Worm (Caenorhabditis elegans) whole organism, mixed stage, embryonic: ENCODE results near the gene K09E9.3.

Experiments
- M03D4.4 ChIP-seq: sonication (generic microtip); optimal IDR thresholded peaks from 2 replicates; lab custom pipeline; 2017; ENCODE audit warnings: mild to moderate bottlenecking, missing genetic modification characterization, missing compliant biosample characterization
- bed-3 ChIP-seq: fragments of 200-800 bp; sonication (Bioruptor generic); optimal IDR thresholded peaks from 3 replicates; lab custom pipeline; 2018; ENCODE audit warnings: mild to moderate bottlenecking, missing genetic modification characterization, moderate library complexity, missing compliant biosample characterization
- blmp-1 ChIP-seq: fragments of 150-350 bp; optimal IDR thresholded peaks from 2 replicates; lab custom pipeline; 2014; ENCODE audit warnings: missing biosample characterization, missing genetic modification characterization
- ceh-39 ChIP-seq: fragments of 150-350 bp; optimal IDR thresholded peaks from 2 replicates; lab custom pipeline; 2014; ENCODE audit warnings: missing biosample characterization, missing genetic modification characterization
- ceh-43 ChIP-seq: fragments of 200-800 bp; sonication (Bioruptor generic); optimal IDR thresholded peaks from 2 replicates; lab custom pipeline; 2018; ENCODE audit warnings: mild to moderate bottlenecking, missing genetic modification characterization, moderate library complexity, missing compliant biosample characterization
- ceh-83 ChIP-seq: fragments of 200-800 bp; sonication (Bioruptor generic); optimal IDR thresholded peaks from 2 replicates; lab custom pipeline; 2018; ENCODE audit warnings: mild to moderate bottlenecking, missing genetic modification characterization, missing compliant biosample characterization
- ces-1 ChIP-seq: fragments of 150-350 bp; optimal IDR thresholded peaks from 2 replicates; lab custom pipeline; 2014; ENCODE audit warnings: missing biosample characterization, missing genetic modification reagents, missing genetic modification characterization
- cnd-1 ChIP-seq: fragments of 200-800 bp; sonication (Bioruptor generic); optimal IDR thresholded peaks from 2 replicates; lab custom pipeline; 2018; ENCODE audit warnings: mild to moderate bottlenecking, missing genetic modification characterization, missing compliant biosample characterization
- drap-1 ChIP-seq: fragments of 200-800 bp; sonication (Bioruptor generic); optimal IDR thresholded peaks from 3 replicates; lab custom pipeline; 2018; ENCODE audit warnings: mild to moderate bottlenecking, missing genetic modification characterization, missing compliant biosample characterization
- elt-1 ChIP-seq: sonication (generic microtip); optimal IDR thresholded peaks from 2 replicates; lab custom pipeline; 2017; ENCODE audit warnings: missing genetic modification characterization, mild to moderate bottlenecking, missing compliant biosample characterization, antibody characterized with exemption, moderate library complexity, borderline replicate concordance; ENCODE audit not compliant: insufficient read depth
- elt-3 ChIP-seq: fragments of 150-350 bp; optimal IDR thresholded peaks from 2 replicates; lab custom pipeline; 2014; ENCODE audit warnings: missing biosample characterization, missing genetic modification characterization
- flh-1 ChIP-seq: fragments of 200-800 bp; sonication (Bioruptor generic); optimal IDR thresholded peaks from 2 replicates; lab custom pipeline; 2018; ENCODE audit warnings: mild to moderate bottlenecking, missing genetic modification characterization, moderate library complexity, missing compliant biosample characterization
- ham-2 ChIP-seq: fragments of 200-800 bp; sonication (Bioruptor generic); optimal IDR thresholded peaks from 2 replicates; lab custom pipeline; 2018; ENCODE audit warnings: mild to moderate bottlenecking, missing genetic modification characterization, missing compliant biosample characterization
- hlh-1 ChIP-seq: fragments of 150-350 bp; optimal IDR thresholded peaks from 2 replicates; lab custom pipeline; 2014; ENCODE audit warnings: missing biosample characterization, missing genetic modification reagents, missing genetic modification characterization
- lin-13 ChIP-seq: fragments of 150-350 bp; optimal IDR thresholded peaks from 2 replicates; lab custom pipeline; 2014; ENCODE audit warnings: missing biosample characterization, missing genetic modification characterization
- lin-32 ChIP-seq: fragments of 200-800 bp; sonication (Bioruptor generic); optimal IDR thresholded peaks from 2 replicates; lab custom pipeline; 2018; ENCODE audit warnings: mild to moderate bottlenecking, missing genetic modification characterization, missing compliant biosample characterization
- lsy-2 ChIP-seq: fragments of 150-350 bp; optimal IDR thresholded peaks from 2 replicates; lab custom pipeline; 2014; ENCODE audit warnings: missing biosample characterization, missing genetic modification characterization
- mab-5 ChIP-seq: fragments of 150-350 bp; optimal IDR thresholded peaks from 2 replicates; lab custom pipeline; 2014; ENCODE audit warnings: missing biosample characterization, missing genetic modification characterization
- mep-1 ChIP-seq: fragments of 150-350 bp; optimal IDR thresholded peaks from 2 replicates; lab custom pipeline; 2017; ENCODE audit warnings: missing biosample characterization, missing genetic modification reagents, missing genetic modification characterization, inconsistent platforms
- mls-2 ChIP-seq: sonication (generic microtip); optimal IDR thresholded peaks from 2 replicates; lab custom pipeline; 2016; ENCODE audit warnings: mild to moderate bottlenecking, missing genetic modification characterization, moderate library complexity, missing compliant biosample characterization
- nhr-12 ChIP-seq: fragments of 150-350 bp; optimal IDR thresholded peaks from 2 replicates; lab custom pipeline; 2014; ENCODE audit warnings: missing biosample characterization, missing genetic modification characterization
- nhr-2 ChIP-seq: fragments of 150-350 bp; optimal IDR thresholded peaks from 2 replicates; lab custom pipeline; 2014; ENCODE audit warnings: missing biosample characterization, missing genetic modification characterization
- nhr-237 ChIP-seq: fragments of 150-350 bp; optimal IDR thresholded peaks from 2 replicates; lab custom pipeline; 2014; ENCODE audit warnings: missing biosample characterization, missing genetic modification characterization
- nhr-28 ChIP-seq: fragments of 150-350 bp; optimal IDR thresholded peaks from 2 replicates; lab custom pipeline; 2014; ENCODE audit warnings: missing biosample characterization, missing genetic modification characterization
- nhr-76 ChIP-seq: sonication (generic microtip); optimal IDR thresholded peaks from 2 replicates; lab custom pipeline; 2017; ENCODE audit warnings: missing biosample characterization, missing genetic modification characterization
- pha-4 ChIP-seq: fragments of 150-350 bp; optimal IDR thresholded peaks from 2 replicates; lab custom pipeline; 2018; ENCODE audit warnings: missing biosample characterization, missing genetic modification reagents, missing genetic modification characterization
- sem-2 ChIP-seq: fragments of 200-800 bp; sonication (Bioruptor generic); optimal IDR thresholded peaks from 2 replicates; lab custom pipeline; 2018; ENCODE audit warnings: mild to moderate bottlenecking, missing genetic modification characterization, missing compliant biosample characterization
- snpc-4 ChIP-seq: fragments of 150-350 bp; optimal IDR thresholded peaks from 2 replicates; lab custom pipeline; 2014; ENCODE audit warnings: missing biosample characterization, missing genetic modification characterization
- sptf-1 ChIP-seq: sonication (generic microtip); optimal IDR thresholded peaks from 2 replicates; lab custom pipeline; 2017; ENCODE audit warnings: mild to moderate bottlenecking, missing genetic modification characterization, moderate library complexity, missing compliant biosample characterization
- tbx-8 ChIP-seq: fragments of 200-800 bp; sonication (Bioruptor generic); optimal IDR thresholded peaks from 2 replicates; lab custom pipeline; 2018; ENCODE audit warnings: mild to moderate bottlenecking, missing genetic modification characterization, moderate library complexity, missing compliant biosample characterization
- unc-120 ChIP-seq: sonication (generic microtip); optimal IDR thresholded peaks from 2 replicates; lab custom pipeline; 2017; ENCODE audit warnings: missing genetic modification characterization, missing compliant biosample characterization; ENCODE audit not compliant: poor library complexity, severe bottlenecking
- unc-39 ChIP-seq: fragments of 150-350 bp; optimal IDR thresholded peaks from 2 replicates; lab custom pipeline; 2014; ENCODE audit warnings: missing biosample characterization, missing genetic modification characterization
- unc-62 ChIP-seq: fragments of 150-350 bp; optimal IDR thresholded peaks from 2 replicates; lab custom pipeline; 2014; ENCODE audit warnings: missing biosample characterization, missing genetic modification reagents, missing genetic modification characterization
- zip-8 ChIP-seq: fragments of 150-350 bp; optimal IDR thresholded peaks from 2 replicates; lab custom pipeline; 2014; ENCODE audit warnings: missing biosample characterization, missing genetic modification characterization
- ztf-11 ChIP-seq: fragments of 150-350 bp; optimal IDR thresholded peaks from 2 replicates; lab custom pipeline; 2014; ENCODE audit warnings: missing biosample characterization, missing genetic modification characterization

K09E9.3 gene

DNA sequence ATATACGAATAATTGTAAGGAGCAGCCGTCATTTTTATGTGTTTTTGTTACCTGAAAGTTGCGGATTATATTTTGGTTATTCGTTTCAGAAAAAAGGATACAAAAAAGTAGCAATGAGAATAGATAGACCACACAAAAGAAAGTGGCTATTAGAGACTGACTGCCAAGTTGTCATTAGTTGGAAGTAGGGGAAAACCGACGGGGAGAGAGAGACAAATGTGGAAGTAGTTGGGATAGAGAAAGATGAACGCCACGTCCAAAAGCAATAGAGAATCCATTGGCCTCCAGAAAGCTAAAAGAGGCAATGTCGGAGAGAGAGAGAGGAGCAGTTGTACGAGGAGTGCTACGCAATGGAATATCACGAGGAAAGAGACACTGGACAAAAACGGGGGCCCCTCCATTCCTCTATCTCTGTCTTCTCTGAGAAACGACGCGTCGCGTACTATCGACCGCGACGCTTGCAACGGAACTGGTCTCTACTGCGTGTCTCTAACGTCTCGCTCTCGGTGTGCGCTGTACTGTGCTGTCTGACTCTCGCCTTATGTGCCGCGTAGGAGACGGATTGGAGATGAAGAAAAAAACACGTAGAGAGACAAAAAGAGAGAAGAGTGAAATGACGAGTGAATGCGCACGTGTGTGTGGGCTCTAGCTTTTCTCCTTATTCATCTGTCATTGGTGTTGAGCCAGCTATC is 6.9 kb downstream of the K09E9.3 start, which contains the start of gene rab-14 (continued):
- TF ChIP-seq cnd-1 (tag; lab: Kevin White, UChicago) = peak; percentile 55
- no peak for TF ChIP-seq ztf-11 (tag; lab: Kevin White, UChicago)
- peak; percentile 51 for TF ChIP-seq mls-2 (tag; lab: Kevin White, UChicago)

DNA sequence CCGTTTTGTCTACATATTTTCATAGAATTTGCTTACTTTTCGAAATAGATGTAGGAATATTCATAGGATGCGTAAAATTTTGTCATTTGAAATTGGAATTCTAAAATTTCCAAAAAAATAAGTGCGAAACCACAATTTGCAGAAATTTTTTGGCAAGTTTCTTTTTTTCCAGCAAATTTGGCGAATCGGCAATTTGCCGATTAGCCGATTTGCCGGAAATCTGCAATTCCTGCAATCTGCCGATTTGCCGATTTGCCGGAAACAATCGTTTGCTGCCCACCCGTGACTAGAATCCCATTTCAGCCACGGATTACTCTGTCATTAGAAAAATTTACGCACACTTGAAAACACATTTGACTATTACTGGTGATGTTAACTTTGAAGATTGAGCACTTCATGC is 9.4 kb downstream of the K09E9.3 start:
- TF ChIP-seq sptf-1 (tag; lab: Kevin White, UChicago) = no peak
- TF ChIP-seq zip-8 (tag; lab: Kevin White, UChicago) = no peak
- no peak for TF ChIP-seq elt-1
- no peak for TF ChIP-seq unc-120 (tag; lab: Kevin White, UChicago)
- TF ChIP-seq nhr-2 (tag; lab: Kevin White, UChicago) = no peak
- no peak for TF ChIP-seq ceh-39 (tag; lab: Kevin White, UChicago)

DNA sequence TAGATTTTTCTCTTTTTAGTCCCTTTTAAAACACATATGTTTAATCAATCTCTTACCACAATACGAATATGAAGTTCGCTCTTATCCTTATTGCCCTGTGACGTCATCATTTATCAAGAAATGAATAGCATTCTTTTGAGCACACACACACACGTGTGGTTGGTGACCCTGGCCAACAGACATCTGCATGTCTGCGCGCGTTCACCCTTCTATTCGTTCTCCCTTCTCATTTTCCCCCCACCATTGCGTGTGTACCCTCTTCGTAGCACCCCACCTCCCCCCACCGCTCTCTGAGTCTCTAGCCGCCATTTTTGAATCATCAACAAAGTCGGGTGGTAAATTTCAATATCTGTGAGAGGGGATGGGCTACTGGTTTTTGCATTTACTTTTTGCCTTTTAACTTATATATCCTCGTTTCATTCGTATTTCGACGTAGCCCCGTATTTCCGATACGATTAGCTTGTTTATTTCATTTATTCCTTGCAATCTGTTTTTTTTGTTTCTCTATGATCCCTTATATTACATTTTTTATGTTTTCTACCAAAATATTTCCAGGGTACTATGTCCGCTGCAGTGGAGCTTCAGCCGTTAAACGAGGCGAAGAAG is 13.0 kb downstream of the K09E9.3 start, which contains the start of gene ent-2:
TSS of gene ent-2 (plus strand) at position 556 of the 606 bp plus-strand sequence.
- peak; percentile 16 for TF ChIP-seq ham-2 (GFP tag; lab: Kevin White, UChicago)
- no peak for TF ChIP-seq lin-13 (tag; lab: Kevin White, UChicago)
- TF ChIP-seq hlh-1 (tag; lab: Kevin White, UChicago) = peak; percentile 8
- no peak for TF ChIP-seq elt-3
- peak; percentile 69 for TF ChIP-seq mep-1 (tag; lab: Kevin White, UChicago)
- no peak for TF ChIP-seq unc-62 (GFP tag; lab: Kevin White, UChicago)
- no peak for TF ChIP-seq ces-1 (GFP tag; lab: Kevin White, UChicago)
- TF ChIP-seq blmp-1 (tag; lab: Kevin White, UChicago) = no peak
- TF ChIP-seq tbx-8 (GFP tag; lab: Kevin White, UChicago) = no peak
- TF ChIP-seq sem-2 (GFP tag; lab: Kevin White, UChicago) = no peak
- peak; percentile 40 for TF ChIP-seq mls-2 (tag; lab: Kevin White, UChicago)
- peak; percentile 11 for TF ChIP-seq unc-120 (tag; lab: Kevin White, UChicago)
- no peak for TF ChIP-seq drap-1 (GFP tag; lab: Kevin White, UChicago)
- no peak for TF ChIP-seq flh-1 (GFP tag; lab: Kevin White, UChicago)
- TF ChIP-seq nhr-12 (tag; lab: Kevin White, UChicago) = no peak
- peak; percentile 34 for TF ChIP-seq M03D4.4 (tag; lab: Kevin White, UChicago)
- TF ChIP-seq unc-39 (tag; lab: Kevin White, UChicago) = no peak
- TF ChIP-seq zip-8 (tag; lab: Kevin White, UChicago) = peak; percentile 45
- TF ChIP-seq nhr-28 = no peak
- no peak for TF ChIP-seq elt-1
- TF ChIP-seq nhr-76 (tag; lab: Kevin White, UChicago) = no peak
- no peak for TF ChIP-seq lsy-2
- no peak for TF ChIP-seq nhr-237
- TF ChIP-seq ceh-83 (GFP tag; lab: Kevin White, UChicago) = no peak
- TF ChIP-seq nhr-2 (tag; lab: Kevin White, UChicago) = peak; percentile 33
- TF ChIP-seq lin-32 (GFP tag; lab: Kevin White, UChicago) = no peak
- no peak for TF ChIP-seq mab-5
- TF ChIP-seq cnd-1 (tag; lab: Kevin White, UChicago) = peak; percentile 13
- no peak for TF ChIP-seq bed-3 (GFP tag; lab: Kevin White, UChicago)
- TF ChIP-seq pha-4 (tag; lab: Kevin White, UChicago) = no peak
- TF ChIP-seq ceh-43 (GFP tag; lab: Kevin White, UChicago) = no peak
- no peak for TF ChIP-seq ztf-11 (tag; lab: Kevin White, UChicago)
- TF ChIP-seq ceh-39 (tag; lab: Kevin White, UChicago) = no peak
- no peak for TF ChIP-seq sptf-1 (tag; lab: Kevin White, UChicago)
- no peak for TF ChIP-seq snpc-4
